Fruit fly (Drosophila melanogaster) whole organism, embryonic: ENCODE results near the gene CG4020.

Source experiments
- Asciz ChIP-seq: fragments of 200-800 bp; sonication (Bioruptor generic); optimal IDR thresholded peaks from 2 replicates; lab custom pipeline; 2017; ENCODE audit warnings: missing biosample characterization, mild to moderate bottlenecking, missing genetic modification characterization, missing genetic modification reagents
- Bdp1 ChIP-seq: fragments of 200-800 bp; sonication (Bioruptor generic); optimal IDR thresholded peaks from 3 replicates; lab custom pipeline; 2016; ENCODE audit warnings: missing biosample characterization, missing genetic modification characterization
- Bteb2 ChIP-seq: fragments of 200-800 bp; sonication (Bioruptor generic); optimal IDR thresholded peaks from 2 replicates; lab custom pipeline; 2016; ENCODE audit warnings: missing biosample characterization, missing genetic modification characterization
- CG10543 ChIP-seq: fragments of 200-800 bp; sonication (Bioruptor generic); optimal IDR thresholded peaks from 3 replicates; lab custom pipeline; 2017; ENCODE audit warnings: missing biosample characterization, mild to moderate bottlenecking, missing genetic modification characterization, moderate library complexity
- CG12071 ChIP-seq: fragments of 200-800 bp; sonication (Bioruptor generic); optimal IDR thresholded peaks from 3 replicates; lab custom pipeline; 2018; ENCODE audit warnings: missing biosample characterization, mild to moderate bottlenecking, missing genetic modification characterization
- CG15696 ChIP-seq: fragments of 200-800 bp; sonication (Bioruptor generic); optimal IDR thresholded peaks from 2 replicates; lab custom pipeline; 2019; ENCODE audit warnings: missing biosample characterization, mild to moderate bottlenecking, missing genetic modification characterization, moderate library complexity
- CG17829 ChIP-seq: fragments of 200-800 bp; optimal IDR thresholded peaks from 2 replicates; lab custom pipeline; 2019; ENCODE audit warnings: missing biosample characterization, mild to moderate bottlenecking, missing genetic modification characterization, moderate library complexity
- CG18262 ChIP-seq: fragments of 200-800 bp; optimal IDR thresholded peaks from 3 replicates; lab custom pipeline; 2019; ENCODE audit warnings: missing biosample characterization, mild to moderate bottlenecking, missing genetic modification characterization, moderate library complexity
- CG2116 ChIP-seq: fragments of 200-800 bp; sonication (Bioruptor generic); optimal IDR thresholded peaks from 3 replicates; lab custom pipeline; 2018; ENCODE audit warnings: missing biosample characterization, mild to moderate bottlenecking, missing genetic modification characterization
- CG2712 ChIP-seq: fragments of 200-800 bp; optimal IDR thresholded peaks from 3 replicates; lab custom pipeline; 2019; ENCODE audit warnings: missing biosample characterization, mild to moderate bottlenecking, missing genetic modification characterization, moderate library complexity
- CG2889 ChIP-seq: fragments of 200-800 bp; sonication (Bioruptor generic); IDR thresholded peaks from 3 replicates; pipeline ENCODE4 v1.3.6; 2022; ENCODE audit warnings: missing biosample characterization, missing genetic modification characterization
- CG30020 ChIP-seq: fragments of 200-800 bp; optimal IDR thresholded peaks from 2 replicates; lab custom pipeline; 2019; ENCODE audit warnings: missing biosample characterization, mild to moderate bottlenecking, missing genetic modification characterization, moderate library complexity
- CG32767 ChIP-seq: fragments of 200-800 bp; sonication (Bioruptor generic); IDR thresholded peaks from 2 replicates; pipeline ENCODE4 v1.3.6; 2022; ENCODE audit warnings: missing biosample characterization, missing genetic modification characterization
- CG3847 ChIP-seq: fragments of 200-800 bp; sonication (Bioruptor generic); IDR thresholded peaks from 2 replicates; pipeline ENCODE4 v1.3.6; 2022; ENCODE audit warnings: missing biosample characterization, missing genetic modification characterization
- CG6854 ChIP-seq: fragments of 200-800 bp; sonication (Bioruptor generic); optimal IDR thresholded peaks from 3 replicates; lab custom pipeline; 2017; ENCODE audit warnings: missing biosample characterization, mild to moderate bottlenecking, missing genetic modification characterization
- CG8924 ChIP-seq: fragments of 200-800 bp; optimal IDR thresholded peaks from 3 replicates; lab custom pipeline; 2019; ENCODE audit warnings: missing biosample characterization, mild to moderate bottlenecking, missing genetic modification characterization, moderate library complexity
- Camta ChIP-seq: fragments of 200-800 bp; sonication (Bioruptor generic); optimal IDR thresholded peaks from 2 replicates; lab custom pipeline; 2016; ENCODE audit warnings: missing biosample characterization, missing genetic modification characterization
- Dek ChIP-seq: fragments of 200-800 bp; sonication (Bioruptor generic); optimal IDR thresholded peaks from 3 replicates; lab custom pipeline; 2019; ENCODE audit warnings: missing biosample characterization, mild to moderate bottlenecking, missing genetic modification characterization, moderate library complexity
- E2f1 ChIP-seq: fragments of 200-800 bp; sonication (Bioruptor generic); IDR thresholded peaks from 2 replicates; pipeline ENCODE4 v1.3.6; 2022; ENCODE audit warnings: missing biosample characterization, missing genetic modification characterization
- Fer1 ChIP-seq: fragments of 200-800 bp; sonication (Bioruptor generic); optimal IDR thresholded peaks from 2 replicates; lab custom pipeline; 2017; ENCODE audit warnings: missing biosample characterization, mild to moderate bottlenecking, missing genetic modification characterization
- Fer2 ChIP-seq: fragments of 200-800 bp; sonication (Bioruptor generic); optimal IDR thresholded peaks from 2 replicates; lab custom pipeline; 2018; ENCODE audit warnings: missing biosample characterization, mild to moderate bottlenecking, missing genetic modification characterization, moderate library complexity
- H15 ChIP-seq: fragments of 200-800 bp; sonication (Bioruptor generic); IDR thresholded peaks from 3 replicates; pipeline ENCODE4 v1.3.6; 2022; ENCODE audit warnings: missing biosample characterization, missing genetic modification characterization
- Hand ChIP-seq: fragments of 200-800 bp; sonication (Bioruptor generic); optimal IDR thresholded peaks from 2 replicates; lab custom pipeline; 2017; ENCODE audit warnings: mild to moderate bottlenecking, missing biosample characterization, missing genetic modification reagents, missing genetic modification characterization
- Hmr ChIP-seq: fragments of 200-800 bp; sonication (Bioruptor generic); optimal IDR thresholded peaks from 3 replicates; lab custom pipeline; 2017; ENCODE audit warnings: mild to moderate bottlenecking, missing biosample characterization, missing genetic modification reagents, missing genetic modification characterization
- Med ChIP-seq: fragments of 200-800 bp; sonication (Bioruptor generic); peaks from one replicate; lab custom pipeline; 2016; ENCODE audit warnings: missing biosample characterization, missing genetic modification characterization, mild to moderate bottlenecking, inconsistent platforms, moderate library complexity
- PHDP ChIP-seq: fragments of 200-800 bp; sonication (Bioruptor generic); optimal IDR thresholded peaks from 3 replicates; lab custom pipeline; 2018; ENCODE audit warnings: missing biosample characterization, mild to moderate bottlenecking, missing genetic modification characterization, moderate library complexity
- Trl ChIP-seq, 3 experiments: fragments of >200 bp in 2 of 3; fragments of 200-800 bp in 1 of 3; sonication (Bioruptor generic) in 1 of 3; optimal IDR thresholded peaks; 2 replicates in 1 of 3; 3 replicates in 2 of 3; lab custom pipeline; 2016 to 2017; ENCODE audit warnings: missing biosample characterization in 1 of 3, missing genetic modification characterization in 1 of 3
- Vsx1 ChIP-seq: fragments of 200-800 bp; sonication (Bioruptor generic); optimal IDR thresholded peaks from 2 replicates; lab custom pipeline; 2017; ENCODE audit warnings: missing biosample characterization, mild to moderate bottlenecking, missing genetic modification characterization, missing genetic modification reagents
- br ChIP-seq: fragments of >200 bp; optimal IDR thresholded peaks from 2 replicates; lab custom pipeline; 2017
- btn ChIP-seq: fragments of 200-800 bp; sonication (Bioruptor generic); optimal IDR thresholded peaks from 2 replicates; lab custom pipeline; 2016; ENCODE audit warnings: missing biosample characterization, missing genetic modification characterization
- caup ChIP-seq: fragments of 200-800 bp; sonication (Bioruptor generic); optimal IDR thresholded peaks from 3 replicates; lab custom pipeline; 2017; ENCODE audit warnings: missing biosample characterization, mild to moderate bottlenecking, missing genetic modification characterization, moderate library complexity; ENCODE audit not compliant: severe bottlenecking
- chm ChIP-seq: fragments of 200-800 bp; sonication (Bioruptor generic); IDR thresholded peaks from 2 replicates; pipeline ENCODE4 v1.3.6; 2022; ENCODE audit warnings: missing biosample characterization, missing genetic modification characterization
- dimm ChIP-seq: fragments of 200-800 bp; sonication (Bioruptor generic); IDR thresholded peaks from 2 replicates; pipeline ENCODE4 v1.3.6; 2022; ENCODE audit warnings: missing biosample characterization, missing genetic modification characterization
- fd3F ChIP-seq: fragments of 200-800 bp; sonication (Bioruptor generic); optimal IDR thresholded peaks from 2 replicates; lab custom pipeline; 2018; ENCODE audit warnings: missing biosample characterization, mild to moderate bottlenecking, missing genetic modification characterization, moderate library complexity
- gce ChIP-seq: fragments of 200-800 bp; sonication (Bioruptor generic); IDR thresholded peaks from 3 replicates; pipeline ENCODE4 v1.3.6; 2022; ENCODE audit warnings: missing biosample characterization, missing genetic modification characterization
- gem ChIP-seq: fragments of 200-800 bp; sonication (Bioruptor generic); optimal IDR thresholded peaks from 2 replicates; lab custom pipeline; 2019; ENCODE audit warnings: missing biosample characterization, mild to moderate bottlenecking, missing genetic modification characterization, moderate library complexity
- grau ChIP-seq: fragments of 200-800 bp; optimal IDR thresholded peaks from 3 replicates; lab custom pipeline; 2019; ENCODE audit warnings: missing biosample characterization, mild to moderate bottlenecking, missing genetic modification characterization, moderate library complexity
- h ChIP-seq: fragments of >200 bp; optimal IDR thresholded peaks from 2 replicates; lab custom pipeline; 2017
- kah ChIP-seq: fragments of 200-800 bp; sonication (Bioruptor generic); optimal IDR thresholded peaks from 2 replicates; lab custom pipeline; 2018; ENCODE audit warnings: missing biosample characterization, mild to moderate bottlenecking, missing genetic modification characterization
- lilli ChIP-seq: fragments of 200-800 bp; sonication (Bioruptor generic); optimal IDR thresholded peaks from 3 replicates; lab custom pipeline; 2016; ENCODE audit warnings: missing biosample characterization, missing genetic modification characterization
- lov ChIP-seq, 2 experiments: fragments of 200-800 bp in 1 of 2; fragments of >200 bp in 1 of 2; sonication (Bioruptor generic) in 1 of 2; IDR thresholded peaks in 1 of 2; optimal IDR thresholded peaks in 1 of 2; 2 replicates in 1 of 2; 3 replicates in 1 of 2; pipeline versions ENCODE4 v1.3.6 to Lab custom; 2017 to 2022; ENCODE audit warnings: missing biosample characterization in 1 of 2, missing genetic modification characterization in 1 of 2
- pum ChIP-seq: fragments of 200-800 bp; sonication (Bioruptor generic); optimal IDR thresholded peaks from 2 replicates; lab custom pipeline; 2016; ENCODE audit warnings: missing biosample characterization, missing genetic modification characterization
- sens ChIP-seq: fragments of 200-800 bp; sonication (Bioruptor generic); peaks from one replicate; lab custom pipeline; 2016; ENCODE audit warnings: missing biosample characterization, missing genetic modification characterization
- seq ChIP-seq: fragments of 200-800 bp; sonication (Bioruptor generic); IDR thresholded peaks from 2 replicates; pipeline ENCODE4 v1.3.6; 2022; ENCODE audit warnings: missing biosample characterization, missing genetic modification characterization
- sim ChIP-seq: fragments of 200-800 bp; sonication (Bioruptor generic); IDR thresholded peaks from 2 replicates; pipeline ENCODE4 v1.3.6; 2022; ENCODE audit warnings: missing biosample characterization, missing genetic modification characterization
- slou ChIP-seq: fragments of 200-800 bp; sonication (Bioruptor generic); optimal IDR thresholded peaks from 3 replicates; lab custom pipeline; 2016; ENCODE audit warnings: missing biosample characterization, missing genetic modification characterization
- sqz ChIP-seq: fragments of 200-800 bp; sonication (Bioruptor generic); optimal IDR thresholded peaks from 3 replicates; lab custom pipeline; 2018; ENCODE audit warnings: missing biosample characterization, mild to moderate bottlenecking, missing genetic modification characterization
- stc ChIP-seq: fragments of 200-800 bp; sonication (Bioruptor generic); IDR thresholded peaks from 2 replicates; pipeline ENCODE4 v1.3.6; 2022; ENCODE audit warnings: missing biosample characterization, missing genetic modification characterization
- tio ChIP-seq: fragments of 200-800 bp; sonication (Bioruptor generic); optimal IDR thresholded peaks from 2 replicates; lab custom pipeline; 2017; ENCODE audit warnings: missing biosample characterization, missing genetic modification characterization, inconsistent platforms
- trh ChIP-seq: fragments of 200-800 bp; sonication (Bioruptor generic); optimal IDR thresholded peaks from 2 replicates; lab custom pipeline; 2016; ENCODE audit warnings: missing biosample characterization, missing genetic modification characterization

The CG4020 gene

DNA sequence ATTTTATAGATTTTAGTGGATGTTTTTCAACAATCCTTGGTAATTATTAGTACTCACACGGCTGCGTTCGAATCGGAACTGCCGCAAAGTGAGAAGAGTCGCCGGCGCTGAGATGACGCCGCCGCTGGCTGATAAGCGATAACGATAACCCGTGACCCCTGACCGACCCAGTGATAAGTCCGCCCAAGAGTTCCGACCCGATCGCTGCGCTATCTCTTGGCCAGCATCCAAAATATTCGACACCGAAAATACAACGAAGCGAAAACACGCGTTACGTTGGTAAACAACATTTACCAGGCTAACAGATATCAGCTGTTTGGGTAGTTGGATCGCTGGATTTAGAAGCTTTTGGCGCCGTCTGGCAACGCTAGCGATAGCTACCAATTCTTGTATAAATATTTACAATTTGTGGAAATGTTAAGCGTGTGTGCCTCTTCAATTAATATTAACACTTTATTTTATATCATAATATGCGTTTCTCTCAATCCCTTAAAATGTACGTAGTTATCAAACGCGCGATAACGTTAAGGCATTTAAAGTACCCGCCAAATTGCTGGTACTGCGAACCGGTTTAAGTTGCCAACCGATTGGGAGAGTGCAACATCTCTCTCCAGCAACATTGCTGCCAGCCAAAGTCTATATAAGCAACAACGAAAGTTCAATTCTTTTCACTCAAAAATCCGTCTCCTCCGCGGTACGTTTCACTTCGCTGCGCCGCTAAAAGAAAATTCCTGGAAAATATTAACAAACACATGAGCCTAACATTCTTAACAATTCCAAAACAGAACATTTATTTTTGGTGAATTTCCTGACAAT lies 11.2 kb downstream of the CG4020 start, which contains the start of the genes Shmt and CG3726 (continued):
- no peak for TF ChIP-seq PHDP (tag; lab: Kevin White, UChicago)
- TF ChIP-seq CG18262 (tag; lab: Kevin White, UChicago): no peak
- no peak for TF ChIP-seq CG10543
- no peak for TF ChIP-seq Camta
- TF ChIP-seq stc (GFP tag; lab: Robert Waterston, UW): no peak
- no peak for TF ChIP-seq fd3F (GFP tag; lab: Kevin White, UChicago)
- TF ChIP-seq kah (GFP tag; lab: Kevin White, UChicago): no peak
- TF ChIP-seq caup: peak; percentile 9
- TF ChIP-seq Fer2: no peak
- no peak for TF ChIP-seq Vsx1
- peak; percentile 37 for TF ChIP-seq sqz (GFP tag; lab: Kevin White, UChicago)
- no peak for TF ChIP-seq seq (GFP tag; lab: Robert Waterston, UW)
- peak; percentile 21 for TF ChIP-seq CG6854 (GFP tag; lab: Kevin White, UChicago)
- TF ChIP-seq E2f1 (GFP tag; lab: Robert Waterston, UW): no peak
- TF ChIP-seq sens (GFP tag; lab: Kevin White, UChicago): no peak
- no peak for TF ChIP-seq trh (GFP tag; lab: Kevin White, UChicago)
- TF ChIP-seq H15 (GFP tag; lab: Robert Waterston, UW): no peak
- no peak for TF ChIP-seq CG17829 (tag; lab: Kevin White, UChicago)
- TF ChIP-seq Trl (optimal IDR thresholded peaks at IDR 0.05; lab: Kevin White, UChicago): peak; percentile 29 to 30
- TF ChIP-seq Trl (GFP tag; optimal IDR thresholded peaks at IDR 0.05; lab: Kevin White, UChicago): no peak
- no peak for TF ChIP-seq dimm (GFP tag; lab: Robert Waterston, UW)
- peak; percentile 24 for TF ChIP-seq Hmr (GFP tag; lab: Kevin White, UChicago)
- peak; percentile 11 for TF ChIP-seq grau (tag; lab: Kevin White, UChicago)
- no peak for TF ChIP-seq CG30020 (tag; lab: Kevin White, UChicago)
- no peak for TF ChIP-seq sim (GFP tag; lab: Robert Waterston, UW)
- TF ChIP-seq lilli (GFP tag; lab: Kevin White, UChicago): no peak
- TF ChIP-seq gce (GFP tag; lab: Robert Waterston, UW): 0 out of 3 replicates have a peak, but pooled peaks have one; percentile 9
- TF ChIP-seq CG3847 (GFP tag; lab: Robert Waterston, UW): peak; percentile 41; the same call in 1 of the 2 replicates
- no peak for TF ChIP-seq h
- no peak for TF ChIP-seq CG2889 (GFP tag; lab: Robert Waterston, UW)
- TF ChIP-seq Bdp1 (GFP tag; lab: Kevin White, UChicago): no peak
- TF ChIP-seq Asciz (GFP tag; lab: Kevin White, UChicago): no peak
- TF ChIP-seq lov (optimal IDR thresholded peaks at IDR 0.05; lab: Kevin White, UChicago): no peak
- TF ChIP-seq lov (GFP tag; IDR thresholded peaks at IDR 0.05; lab: Robert Waterston, UW): no peak
- no peak for TF ChIP-seq CG2712 (tag; lab: Kevin White, UChicago)
- peak; percentile 44 for TF ChIP-seq CG12071 (GFP tag; lab: Kevin White, UChicago)
- no peak for TF ChIP-seq br (lab: Kevin White, UChicago)
- TF ChIP-seq CG2116 (GFP tag; lab: Kevin White, UChicago): peak; percentile 43
- no peak for TF ChIP-seq pum
- no peak for TF ChIP-seq Hand (GFP tag; lab: Kevin White, UChicago)
- TF ChIP-seq slou (GFP tag; lab: Kevin White, UChicago): no peak
- TF ChIP-seq tio: no peak
- no peak for TF ChIP-seq CG15696
- no peak for TF ChIP-seq Bteb2
- no peak for TF ChIP-seq gem (tag; lab: Kevin White, UChicago)
- peak; percentile 42; the same call in 1 of the 2 replicates for TF ChIP-seq chm (GFP tag; lab: Robert Waterston, UW)
- peak; percentile 73 for TF ChIP-seq Med (GFP tag; lab: Kevin White, UChicago)
- TF ChIP-seq CG8924 (tag; lab: Kevin White, UChicago): peak; percentile 9
- TF ChIP-seq Dek (tag; lab: Kevin White, UChicago): no peak
- peak; percentile 42 for TF ChIP-seq Fer1 (GFP tag; lab: Kevin White, UChicago)
- TF ChIP-seq CG32767 (GFP tag; lab: Robert Waterston, UW): no peak
- TF ChIP-seq btn (GFP tag; lab: Kevin White, UChicago): no peak
